Worm (Caenorhabditis elegans) whole organism, L3 larva: ENCODE results near the gene kvs-4.

Experiments
- R02D3.7 ChIP-seq: fragments of 150-350 bp; optimal IDR thresholded peaks from 2 replicates; lab custom pipeline; 2014; ENCODE audit warnings: missing biosample characterization, missing genetic modification characterization
- ZK546.5 ChIP-seq: sonication (generic microtip); optimal IDR thresholded peaks from 2 replicates; lab custom pipeline; 2017; ENCODE audit warnings: missing biosample characterization, missing genetic modification characterization
- ama-1 ChIP-seq: fragments of 150-350 bp; optimal IDR thresholded peaks from 2 replicates; lab custom pipeline; 2018
- ceh-16 ChIP-seq: sonication (generic microtip); optimal IDR thresholded peaks from 2 replicates; lab custom pipeline; 2017; ENCODE audit warnings: missing biosample characterization, missing genetic modification characterization
- ceh-82 ChIP-seq: fragments of 150-350 bp; optimal IDR thresholded peaks from 2 replicates; lab custom pipeline; 2014; ENCODE audit warnings: missing biosample characterization, missing genetic modification characterization
- ceh-9 ChIP-seq: sonication (generic microtip); optimal IDR thresholded peaks from 2 replicates; lab custom pipeline; 2018; ENCODE audit warnings: missing biosample characterization, missing genetic modification characterization
- daf-12 ChIP-seq: fragments of 150-350 bp; optimal IDR thresholded peaks from 2 replicates; lab custom pipeline; 2014; ENCODE audit warnings: missing biosample characterization, missing genetic modification reagents, missing genetic modification characterization
- egl-5 ChIP-seq: fragments of 150-350 bp; optimal IDR thresholded peaks from 2 replicates; lab custom pipeline; 2017; ENCODE audit warnings: missing biosample characterization, missing genetic modification reagents, missing genetic modification characterization, inconsistent platforms
- elt-1 ChIP-seq: fragments of 150-350 bp; optimal IDR thresholded peaks from 2 replicates; lab custom pipeline; 2014; ENCODE audit warnings: missing biosample characterization, missing genetic modification characterization
- elt-2 ChIP-seq: sonication (generic microtip); optimal IDR thresholded peaks from 2 replicates; lab custom pipeline; 2016; ENCODE audit warnings: missing genetic modification reagents, mild to moderate bottlenecking, missing genetic modification characterization, missing compliant biosample characterization
- elt-3 ChIP-seq, 3 experiments: fragments of 150-350 bp in 1 of 3; sonication (generic microtip) in 2 of 3; optimal IDR thresholded peaks; 2 replicates in 2 of 3; 4 replicates in 1 of 3; lab custom pipeline; 2014 to 2017; ENCODE audit warnings: missing biosample characterization in 3 of 3, missing genetic modification characterization in 3 of 3
- fkh-10 ChIP-seq: sonication (generic microtip); optimal IDR thresholded peaks from 2 replicates; lab custom pipeline; 2017; ENCODE audit warnings: missing biosample characterization, missing genetic modification reagents, missing genetic modification characterization
- fos-1 ChIP-seq: fragments of 150-350 bp; optimal IDR thresholded peaks from 2 replicates; lab custom pipeline; 2014; ENCODE audit warnings: missing biosample characterization, missing genetic modification characterization
- hmg-11 ChIP-seq: sonication (generic microtip); optimal IDR thresholded peaks from 2 replicates; lab custom pipeline; 2016; ENCODE audit warnings: missing genetic modification characterization, missing compliant biosample characterization
- jun-1 ChIP-seq: fragments of 150-350 bp; optimal IDR thresholded peaks from 2 replicates; lab custom pipeline; 2014; ENCODE audit warnings: missing biosample characterization, missing genetic modification reagents, missing genetic modification characterization
- lin-15B ChIP-seq: fragments of 150-350 bp; optimal IDR thresholded peaks from 2 replicates; lab custom pipeline; 2014; ENCODE audit warnings: missing biosample characterization, missing genetic modification characterization
- lin-39 ChIP-seq: fragments of 150-350 bp; optimal IDR thresholded peaks from 2 replicates; lab custom pipeline; 2018; ENCODE audit warnings: missing biosample characterization, missing genetic modification reagents, missing genetic modification characterization
- lsy-12 ChIP-seq: sonication (generic microtip); optimal IDR thresholded peaks from 2 replicates; lab custom pipeline; 2016; ENCODE audit warnings: mild to moderate bottlenecking, missing genetic modification characterization, missing compliant biosample characterization
- mdl-1 ChIP-seq: fragments of 150-350 bp; optimal IDR thresholded peaks from 2 replicates; lab custom pipeline; 2014; ENCODE audit warnings: missing biosample characterization, missing genetic modification characterization
- mml-1 ChIP-seq: fragments of 150-350 bp; sonication (generic microtip); optimal IDR thresholded peaks from 3 replicates; lab custom pipeline; 2014; ENCODE audit warnings: missing biosample characterization, missing genetic modification characterization
- nfya-1 ChIP-seq: sonication (generic microtip); optimal IDR thresholded peaks from 2 replicates; lab custom pipeline; 2017; ENCODE audit warnings: missing genetic modification characterization, mild to moderate bottlenecking, missing compliant biosample characterization, antibody characterized with exemption, moderate library complexity; ENCODE audit not compliant: insufficient read depth
- nhr-11 ChIP-seq: fragments of 150-350 bp; optimal IDR thresholded peaks from 2 replicates; lab custom pipeline; 2014; ENCODE audit warnings: missing biosample characterization, missing genetic modification characterization
- nhr-12 ChIP-seq: fragments of 150-350 bp; optimal IDR thresholded peaks from 2 replicates; lab custom pipeline; 2014; ENCODE audit warnings: missing biosample characterization, missing genetic modification characterization
- nhr-23 ChIP-seq: fragments of 150-350 bp; optimal IDR thresholded peaks from 2 replicates; lab custom pipeline; 2014; ENCODE audit warnings: missing biosample characterization, missing genetic modification reagents, missing genetic modification characterization
- nhr-237 ChIP-seq: fragments of 150-350 bp; optimal IDR thresholded peaks from 2 replicates; lab custom pipeline; 2014; ENCODE audit warnings: missing biosample characterization, missing genetic modification characterization
- nhr-25 ChIP-seq: sonication (generic microtip); optimal IDR thresholded peaks from 2 replicates; lab custom pipeline; 2017; ENCODE audit warnings: missing biosample characterization, missing genetic modification characterization
- nhr-28 ChIP-seq: fragments of 150-350 bp; optimal IDR thresholded peaks from 2 replicates; lab custom pipeline; 2014; ENCODE audit warnings: missing biosample characterization, missing genetic modification characterization
- nhr-43 ChIP-seq: sonication (generic microtip); optimal IDR thresholded peaks from 2 replicates; lab custom pipeline; 2016; ENCODE audit warnings: mild to moderate bottlenecking, missing genetic modification characterization, missing compliant biosample characterization; ENCODE audit not compliant: poor library complexity, severe bottlenecking
- nhr-67 ChIP-seq: fragments of 150-350 bp; optimal IDR thresholded peaks from 2 replicates; lab custom pipeline; 2014; ENCODE audit warnings: missing biosample characterization, missing genetic modification characterization
- nhr-76 ChIP-seq: fragments of 150-350 bp; sonication (generic microtip); optimal IDR thresholded peaks from 5 replicates; lab custom pipeline; 2014; ENCODE audit warnings: missing biosample characterization, missing genetic modification characterization
- nhr-77 ChIP-seq: fragments of 150-350 bp; optimal IDR thresholded peaks from 2 replicates; lab custom pipeline; 2014; ENCODE audit warnings: missing biosample characterization, missing genetic modification characterization
- pha-4 ChIP-seq: fragments of 150-350 bp; optimal IDR thresholded peaks from 2 replicates; lab custom pipeline; 2014; ENCODE audit warnings: missing biosample characterization, missing genetic modification reagents, missing genetic modification characterization
- sea-2 ChIP-seq: fragments of 150-350 bp; sonication (generic microtip); optimal IDR thresholded peaks from 4 replicates; lab custom pipeline; 2014; ENCODE audit warnings: missing biosample characterization, missing genetic modification reagents, missing genetic modification characterization
- snpc-4 ChIP-seq: fragments of 150-350 bp; optimal IDR thresholded peaks from 2 replicates; lab custom pipeline; 2014; ENCODE audit warnings: missing biosample characterization, missing genetic modification characterization
- tbx-2 ChIP-seq: sonication (generic microtip); optimal IDR thresholded peaks from 2 replicates; lab custom pipeline; 2016; ENCODE audit warnings: mild to moderate bottlenecking, missing genetic modification characterization, missing compliant biosample characterization
- unc-39 ChIP-seq: sonication (generic microtip); optimal IDR thresholded peaks from 4 replicates; lab custom pipeline; 2017; ENCODE audit warnings: missing biosample characterization, missing genetic modification characterization
- unc-62 ChIP-seq: fragments of 150-350 bp; sonication (generic microtip); optimal IDR thresholded peaks from 4 replicates; lab custom pipeline; 2014; ENCODE audit warnings: missing biosample characterization, missing genetic modification reagents, missing genetic modification characterization
- zag-1 ChIP-seq: fragments of 150-350 bp; optimal IDR thresholded peaks from 2 replicates; lab custom pipeline; 2014; ENCODE audit warnings: missing biosample characterization, missing genetic modification characterization
- ztf-11 ChIP-seq: fragments of 150-350 bp; optimal IDR thresholded peaks from 2 replicates; lab custom pipeline; 2014; ENCODE audit warnings: missing biosample characterization, missing genetic modification characterization
- ztf-4 ChIP-seq: fragments of 150-350 bp; optimal IDR thresholded peaks from 2 replicates; lab custom pipeline; 2014; ENCODE audit warnings: missing biosample characterization, missing genetic modification characterization

kvs-4 gene

ce11 chrIII:11012264-11012663, at the start of gene kvs-4:
Gene kvs-4 (plus strand): TSS chrIII:11012564.
- TF ChIP-seq elt-3 (tag; optimal IDR thresholded peaks at IDR 0.05; lab: Kevin White, UChicago) (no peak), unc-39 (tag; lab: Kevin White, UChicago) (no peak), R02D3.7 (no peak), zag-1 (no peak), mdl-1 (tag; lab: Kevin White, UChicago) (no peak), ceh-16 (tag; lab: Kevin White, UChicago) (no peak), ceh-82 (tag; lab: Kevin White, UChicago) (no peak), nhr-23 (tag; lab: Kevin White, UChicago) (no peak), pha-4 (tag; lab: Kevin White, UChicago) (no peak)

- no peak for TF ChIP-seq zag-1
- no peak for TF ChIP-seq elt-3 (tag; optimal IDR thresholded peaks at IDR 0.05; lab: Kevin White, UChicago)
- TF ChIP-seq ama-1 (lab: Kevin White, UChicago), result no peak
- TF ChIP-seq hmg-11, result no peak
- no peak for TF ChIP-seq sea-2
- no peak for TF ChIP-seq ceh-9 (tag; lab: Kevin White, UChicago)
- no peak for TF ChIP-seq ztf-11
- no peak for TF ChIP-seq egl-5 (tag; lab: Kevin White, UChicago)
- TF ChIP-seq fos-1 (tag; lab: Kevin White, UChicago), result no peak
- TF ChIP-seq fkh-10 (GFP tag; lab: Kevin White, UChicago), result no peak
Observed at ce11 chrIII:10962910-10963309, 49.5 kb upstream of the kvs-4 start.

ce11 chrIII:10967010-10967409, 45.4 kb upstream of the kvs-4 start, which contains the start of gene W05B2.2:
Gene W05B2.2 (minus strand): TSS chrIII:10967110.
- TF ChIP-seq nhr-67 (no peak), nhr-28 (tag; lab: Kevin White, UChicago) (no peak), lin-39 (tag; lab: Kevin White, UChicago) (no peak), mdl-1 (tag; lab: Kevin White, UChicago) (no peak), nhr-25 (no peak), tbx-2 (tag; lab: Kevin White, UChicago) (no peak), R02D3.7 (no peak), fos-1 (tag; lab: Kevin White, UChicago) (no peak), ceh-82 (tag; lab: Kevin White, UChicago) (no peak), elt-2 (no peak)

ce11 chrIII:10969644-10970043, 42.7 kb upstream of the kvs-4 start, which contains the start of gene dhc-4:
Gene dhc-4 (plus strand): TSS chrIII:10969944.
- TF ChIP-seq ZK546.5, result no peak
- TF ChIP-seq nfya-1, result no peak
- TF ChIP-seq mdl-1 (tag; lab: Kevin White, UChicago), result no peak
- no peak for TF ChIP-seq nhr-12 (tag; lab: Kevin White, UChicago)
- no peak for TF ChIP-seq pha-4 (tag; lab: Kevin White, UChicago)
- TF ChIP-seq nhr-237 (tag; lab: Kevin White, UChicago), result no peak
- no peak for TF ChIP-seq nhr-77 (tag; lab: Kevin White, UChicago)
- TF ChIP-seq egl-5 (tag; lab: Kevin White, UChicago), result no peak
- TF ChIP-seq nhr-76 (tag; lab: Kevin White, UChicago), result no peak
- TF ChIP-seq ztf-4 (tag; lab: Kevin White, UChicago), result no peak
- no peak for TF ChIP-seq sea-2

ce11 chrIII:10976580-10976979, 35.8 kb upstream of the kvs-4 start:
- TF ChIP-seq nhr-237 (tag; lab: Kevin White, UChicago), result no peak
- no peak for TF ChIP-seq nfya-1
- no peak for TF ChIP-seq sea-2
- TF ChIP-seq mdl-1 (tag; lab: Kevin White, UChicago), result no peak
- no peak for TF ChIP-seq lsy-12 (tag; lab: Kevin White, UChicago)
- no peak for TF ChIP-seq unc-62 (GFP tag; lab: Kevin White, UChicago)
- no peak for TF ChIP-seq fos-1 (tag; lab: Kevin White, UChicago)

ce11 chrIII:10981555-10981954, 30.8 kb upstream of the kvs-4 start:
- no peak for TF ChIP-seq fkh-10 (GFP tag; lab: Kevin White, UChicago)
- TF ChIP-seq jun-1 (tag; lab: Kevin White, UChicago), result no peak
- TF ChIP-seq elt-1 (tag; lab: Kevin White, UChicago), result no peak
- TF ChIP-seq nhr-23 (tag; lab: Kevin White, UChicago), result no peak
- TF ChIP-seq nhr-11 (tag; lab: Kevin White, UChicago), result no peak
- no peak for TF ChIP-seq elt-3 (tag; optimal IDR thresholded peaks at IDR 0.05; lab: Kevin White, UChicago)
- no peak for TF ChIP-seq zag-1
- no peak for TF ChIP-seq lin-15B (tag; lab: Kevin White, UChicago)
- no peak for TF ChIP-seq nhr-25
- TF ChIP-seq mdl-1 (tag; lab: Kevin White, UChicago), result no peak
- TF ChIP-seq tbx-2 (tag; lab: Kevin White, UChicago), result no peak
- no peak for TF ChIP-seq snpc-4 (tag; lab: Kevin White, UChicago)
- no peak for TF ChIP-seq nhr-43 (tag; lab: Kevin White, UChicago)
- no peak for TF ChIP-seq pha-4 (tag; lab: Kevin White, UChicago)
- TF ChIP-seq nhr-77 (tag; lab: Kevin White, UChicago), result no peak
- TF ChIP-seq mml-1 (tag; lab: Kevin White, UChicago), result no peak
- no peak for TF ChIP-seq unc-39 (tag; lab: Kevin White, UChicago)
- TF ChIP-seq lin-39 (tag; lab: Kevin White, UChicago), result no peak
- TF ChIP-seq daf-12 (tag; lab: Kevin White, UChicago), result no peak
- no peak for TF ChIP-seq elt-2
